Fruit fly (Drosophila melanogaster): ENCODE results near the gene CG42495.

CG42495 gene

DNA sequence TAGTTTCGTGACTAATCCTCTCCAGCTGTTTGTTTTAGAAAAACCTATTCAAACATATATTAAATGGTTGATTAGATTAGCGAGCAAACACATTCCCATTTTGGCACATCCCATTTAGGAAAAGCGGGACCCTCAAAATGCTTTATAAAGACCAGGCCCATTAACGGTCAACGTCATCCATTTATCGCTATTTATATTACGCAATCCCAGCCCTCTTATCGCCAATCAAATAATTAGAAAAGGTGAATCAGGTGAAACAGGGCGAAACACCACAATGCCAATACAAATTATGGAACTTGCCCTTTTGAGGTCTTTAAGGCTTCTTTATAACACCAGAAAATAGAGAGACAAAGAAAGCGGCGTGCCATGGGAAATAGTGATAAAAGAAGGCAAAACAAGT, 29.1 kb upstream of the CG42495 start:
- TF ChIP-seq fru (GFP tag; optimal IDR thresholded peaks at IDR 0.05) (no peak), foxo (GFP tag; optimal IDR thresholded peaks at IDR 0.05) (no peak), Hnf4 (GFP tag; optimal IDR thresholded peaks at IDR 0.05) (no peak), Mio (GFP tag; optimal IDR thresholded peaks at IDR 0.05) (no peak), HLH106 (tag; optimal IDR thresholded peaks at IDR 0.05) (no peak), jim (GFP tag; optimal IDR thresholded peaks at IDR 0.05) (no peak), CG32264 (GFP tag; optimal IDR thresholded peaks at IDR 0.05) (no peak), dl (GFP tag; optimal IDR thresholded peaks at IDR 0.05; ENCODE audit: insufficient read depth in 1 of 2, partially characterized antibody in 2 of 2) (no peak), usp (GFP tag; optimal IDR thresholded peaks at IDR 0.05) (no peak), woc (GFP tag; optimal IDR thresholded peaks at IDR 0.05) (no peak), brk (GFP tag; optimal IDR thresholded peaks at IDR 0.05) (no peak), sage (GFP tag; optimal IDR thresholded peaks at IDR 0.05) (no peak), pan (optimal IDR thresholded peaks at IDR 0.05) (no peak), dmrt93B (GFP tag; optimal IDR thresholded peaks at IDR 0.05) (no peak), Myc (optimal IDR thresholded peaks at IDR 0.05) (no peak), GATAd (GFP tag; optimal IDR thresholded peaks at IDR 0.05) (no peak), sv (GFP tag; optimal IDR thresholded peaks at IDR 0.05) (no peak), tai (GFP tag; optimal IDR thresholded peaks at IDR 0.05) (no peak), h (GFP tag; optimal IDR thresholded peaks at IDR 0.05) (no peak), Vsx2 (GFP tag; optimal IDR thresholded peaks at IDR 0.05; ENCODE audit: partially characterized antibody) (no peak)

DNA sequence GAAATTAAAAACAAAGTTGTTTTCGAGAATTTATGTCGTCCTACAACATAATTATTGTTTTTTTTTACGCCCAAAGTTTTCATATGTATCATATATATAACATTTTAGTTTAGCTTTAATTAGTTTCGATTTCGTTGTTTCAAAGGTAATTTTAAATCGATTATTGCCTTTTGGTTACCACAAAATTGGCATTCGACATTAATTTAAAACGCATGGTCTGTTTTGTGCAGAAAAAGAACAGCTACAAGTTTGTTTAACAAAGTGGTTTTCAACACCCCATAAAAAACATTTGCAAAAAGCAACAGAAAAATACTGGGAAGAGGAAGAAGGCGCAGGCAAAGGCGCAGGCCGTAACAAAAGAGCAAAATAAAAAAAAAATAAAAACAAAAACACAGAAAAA, 28.7 kb upstream of the CG42495 start:
- TF ChIP-seq Abd-B (GFP tag; optimal IDR thresholded peaks at IDR 0.05) (no peak), dl (GFP tag; optimal IDR thresholded peaks at IDR 0.05; ENCODE audit: insufficient read depth in 1 of 2, partially characterized antibody in 2 of 2) (no peak), sage (GFP tag; optimal IDR thresholded peaks at IDR 0.05) (no peak), Hr83 (GFP tag; optimal IDR thresholded peaks at IDR 0.05; ENCODE audit: poor library complexity, severe bottlenecking) (no peak), h (GFP tag; optimal IDR thresholded peaks at IDR 0.05) (no peak), Vsx2 (GFP tag; optimal IDR thresholded peaks at IDR 0.05; ENCODE audit: partially characterized antibody) (no peak), fru (GFP tag; optimal IDR thresholded peaks at IDR 0.05) (no peak), usp (GFP tag; optimal IDR thresholded peaks at IDR 0.05) (no peak), brk (GFP tag; optimal IDR thresholded peaks at IDR 0.05) (no peak), br (GFP tag; optimal IDR thresholded peaks at IDR 0.05) (no peak), Dif (GFP tag; optimal IDR thresholded peaks at IDR 0.05; ENCODE audit: partially characterized antibody) (no peak), CrebA (GFP tag; optimal IDR thresholded peaks at IDR 0.05; ENCODE audit: borderline replicate concordance) (no peak), lola (GFP tag; optimal IDR thresholded peaks at IDR 0.05) (no peak), foxo (GFP tag; optimal IDR thresholded peaks at IDR 0.05) (no peak)

DNA sequence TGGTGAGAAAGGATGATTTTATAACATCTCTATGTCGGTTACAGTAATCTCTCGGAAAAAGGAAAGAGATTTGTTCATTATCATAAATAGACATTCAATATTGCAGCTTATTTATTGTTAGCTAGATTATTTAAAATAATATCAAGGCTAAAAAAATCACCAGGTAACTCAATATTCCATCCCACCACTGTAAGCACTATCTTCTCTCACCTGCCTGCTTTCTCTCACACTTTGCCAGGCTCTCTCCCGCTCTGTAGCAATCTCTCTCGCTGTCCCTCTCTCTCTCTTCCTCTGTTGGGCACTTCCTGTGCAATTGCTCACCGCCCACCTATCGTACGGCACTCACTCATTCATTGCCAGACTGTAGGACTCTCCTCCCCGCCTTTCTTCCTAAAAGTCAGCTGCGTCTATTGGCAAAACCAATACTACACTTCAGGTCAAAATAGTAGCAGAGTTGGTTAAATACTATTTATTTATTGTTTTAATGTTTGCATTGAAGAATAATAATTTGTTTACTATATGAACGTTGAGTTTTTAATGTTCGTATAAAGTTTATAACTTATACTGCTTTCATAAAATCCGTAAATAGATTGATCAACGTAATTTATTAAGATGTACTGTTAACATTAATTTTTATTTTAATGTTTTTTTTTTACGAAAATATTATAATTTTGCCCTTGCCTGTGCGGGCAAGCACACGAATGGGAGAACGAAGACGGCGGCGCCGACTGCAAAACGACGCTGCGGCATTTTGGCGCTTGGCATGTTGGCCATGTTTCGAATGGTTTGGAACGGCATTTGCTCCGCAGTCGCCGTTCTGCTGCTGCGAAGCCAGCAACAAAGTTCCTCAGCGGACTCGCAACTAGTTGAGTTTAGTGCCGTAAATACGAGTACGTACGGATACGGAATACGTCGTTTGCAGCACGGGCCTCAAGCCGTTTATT, 26.3 kb upstream of the CG42495 start:
- TF ChIP-seq brk (GFP tag; optimal IDR thresholded peaks at IDR 0.05) (peak; percentile 74), Hr83 (GFP tag; optimal IDR thresholded peaks at IDR 0.05; ENCODE audit: poor library complexity, severe bottlenecking) (peak; percentile 70), Dfd (GFP tag; optimal IDR thresholded peaks at IDR 0.05) (peak; percentile 92), Vsx2 (GFP tag; optimal IDR thresholded peaks at IDR 0.05; ENCODE audit: partially characterized antibody) (peak; percentile 97), usp (GFP tag; optimal IDR thresholded peaks at IDR 0.05) (no peak), ey (GFP tag; optimal IDR thresholded peaks at IDR 0.05) (peak; percentile 95), pan (optimal IDR thresholded peaks at IDR 0.05) (no peak), dsf (GFP tag; optimal IDR thresholded peaks at IDR 0.05; ENCODE audit: borderline replicate concordance) (peak; percentile 56), dmrt93B (GFP tag; optimal IDR thresholded peaks at IDR 0.05) (peak; percentile 77), CG9705 (GFP tag; optimal IDR thresholded peaks at IDR 0.05) (peak; percentile 79), OdsH (GFP tag; optimal IDR thresholded peaks at IDR 0.05) (peak; percentile 90), tai (GFP tag; optimal IDR thresholded peaks at IDR 0.05) (peak; percentile 86), Abd-B (GFP tag; optimal IDR thresholded peaks at IDR 0.05) (no peak), Jra (GFP tag; optimal IDR thresholded peaks at IDR 0.05) (peak; percentile 62), Dif (GFP tag; optimal IDR thresholded peaks at IDR 0.05; ENCODE audit: partially characterized antibody) (peak; percentile 99), lola (GFP tag; optimal IDR thresholded peaks at IDR 0.05) (no peak), h (GFP tag; optimal IDR thresholded peaks at IDR 0.05) (peak; percentile 95), N (GFP tag; optimal IDR thresholded peaks at IDR 0.05) (no peak), Hnf4 (GFP tag; optimal IDR thresholded peaks at IDR 0.05) (peak; percentile 87), jim (GFP tag; optimal IDR thresholded peaks at IDR 0.05) (no peak), CrebA (GFP tag; optimal IDR thresholded peaks at IDR 0.05; ENCODE audit: borderline replicate concordance) (peak; percentile 46), woc (GFP tag; optimal IDR thresholded peaks at IDR 0.05) (peak; percentile 74), dl (GFP tag; optimal IDR thresholded peaks at IDR 0.05; ENCODE audit: insufficient read depth in 1 of 2, partially characterized antibody in 2 of 2) (peak; percentile 98 to 99), Mio (GFP tag; optimal IDR thresholded peaks at IDR 0.05) (peak; percentile 33), foxo (GFP tag; optimal IDR thresholded peaks at IDR 0.05) (peak; percentile 13 to 87), sv (GFP tag; optimal IDR thresholded peaks at IDR 0.05) (peak; percentile 95), CG32264 (GFP tag; optimal IDR thresholded peaks at IDR 0.05) (peak; percentile 67), Rel (GFP tag; optimal IDR thresholded peaks at IDR 0.05) (peak; percentile 44), Rel (tag; optimal IDR thresholded peaks at IDR 0.05) (peak; percentile 49), rgr (GFP tag; optimal IDR thresholded peaks at IDR 0.05) (peak; percentile 94), Sp1 (GFP tag; optimal IDR thresholded peaks at IDR 0.05) (peak; percentile 91), Hr78 (GFP tag; optimal IDR thresholded peaks at IDR 0.05) (no peak), Myc (optimal IDR thresholded peaks at IDR 0.05) (no peak), sage (GFP tag; optimal IDR thresholded peaks at IDR 0.05) (peak; percentile 67), fru (GFP tag; optimal IDR thresholded peaks at IDR 0.05) (peak; percentile 87), HLH106 (tag; optimal IDR thresholded peaks at IDR 0.05) (peak; percentile 88), GATAd (GFP tag; optimal IDR thresholded peaks at IDR 0.05) (peak; percentile 69), psq (GFP tag; optimal IDR thresholded peaks at IDR 0.05) (peak; percentile 86)

Measured in whole organism, wandering third instar larva.